Fruit fly (Drosophila melanogaster) whole organism, embryonic: ENCODE results near the gene Jhbp11.

Source experiments
- Bgb ChIP-seq: fragments of 200-800 bp; sonication (Bioruptor generic); IDR thresholded peaks from 2 replicates; pipeline ENCODE4 v1.3.6; 2022; ENCODE audit warnings: missing biosample characterization, missing genetic modification characterization; ENCODE audit not compliant: partially characterized antibody
- CG10147 ChIP-seq: fragments of 200-800 bp; sonication (Bioruptor generic); optimal IDR thresholded peaks from 2 replicates; lab custom pipeline; 2019; ENCODE audit warnings: missing biosample characterization, mild to moderate bottlenecking, missing genetic modification characterization, moderate library complexity
- CG11504 ChIP-seq: fragments of 200-800 bp; sonication (Bioruptor generic); optimal IDR thresholded peaks from 3 replicates; lab custom pipeline; 2019; ENCODE audit warnings: missing biosample characterization, mild to moderate bottlenecking, missing genetic modification characterization, moderate library complexity
- CG13624 ChIP-seq: fragments of 200-800 bp; sonication (Bioruptor generic); optimal IDR thresholded peaks from 2 replicates; lab custom pipeline; 2016; ENCODE audit warnings: missing biosample characterization, missing genetic modification characterization
- CG13894 ChIP-seq: fragments of 200-800 bp; sonication (Bioruptor generic); optimal IDR thresholded peaks from 3 replicates; lab custom pipeline; 2018; ENCODE audit warnings: missing biosample characterization, mild to moderate bottlenecking, missing genetic modification characterization, moderate library complexity
- CG14014 ChIP-seq: fragments of 200-800 bp; sonication (Bioruptor generic); IDR thresholded peaks from 2 replicates; pipeline ENCODE4 v1.3.6; 2022; ENCODE audit warnings: missing biosample characterization, missing genetic modification characterization
- CG14050 ChIP-seq: fragments of 200-800 bp; sonication (Bioruptor generic); IDR thresholded peaks from 3 replicates; pipeline ENCODE4 v1.3.6; 2022; ENCODE audit warnings: missing biosample characterization, missing genetic modification characterization
- CG14667 ChIP-seq: fragments of 200-800 bp; sonication (Bioruptor generic); IDR thresholded peaks from 2 replicates; pipeline ENCODE4 v1.3.6; 2022; ENCODE audit warnings: missing biosample characterization, missing genetic modification characterization
- CG15601 ChIP-seq: fragments of 200-800 bp; sonication (Bioruptor generic); optimal IDR thresholded peaks from 3 replicates; lab custom pipeline; 2019; ENCODE audit warnings: missing biosample characterization, mild to moderate bottlenecking, missing genetic modification characterization, moderate library complexity
- CG17568 ChIP-seq: fragments of 200-800 bp; sonication (Bioruptor generic); optimal IDR thresholded peaks from 2 replicates; lab custom pipeline; 2018; ENCODE audit warnings: missing biosample characterization, mild to moderate bottlenecking, missing genetic modification characterization, moderate library complexity
- CG17802 ChIP-seq: fragments of 200-800 bp; sonication (Bioruptor generic); optimal IDR thresholded peaks from 2 replicates; lab custom pipeline; 2018; ENCODE audit warnings: missing biosample characterization, mild to moderate bottlenecking, missing genetic modification characterization, moderate library complexity
- CG2116 ChIP-seq: fragments of 200-800 bp; sonication (Bioruptor generic); optimal IDR thresholded peaks from 3 replicates; lab custom pipeline; 2018; ENCODE audit warnings: missing biosample characterization, mild to moderate bottlenecking, missing genetic modification characterization
- CG2875 ChIP-seq: fragments of 200-800 bp; sonication (Bioruptor generic); optimal IDR thresholded peaks from 2 replicates; lab custom pipeline; 2017; ENCODE audit warnings: missing biosample characterization, mild to moderate bottlenecking, missing genetic modification characterization, missing genetic modification reagents
- CG34376 ChIP-seq: fragments of 200-800 bp; sonication (Bioruptor generic); optimal IDR thresholded peaks from 2 replicates; lab custom pipeline; 2018; ENCODE audit warnings: missing biosample characterization, mild to moderate bottlenecking, missing genetic modification characterization
- CG4282 ChIP-seq: fragments of 200-800 bp; sonication (Bioruptor generic); optimal IDR thresholded peaks from 2 replicates; lab custom pipeline; 2016; ENCODE audit warnings: missing biosample characterization, missing genetic modification characterization
- CG4424 ChIP-seq: fragments of 200-800 bp; sonication (Bioruptor generic); optimal IDR thresholded peaks from 3 replicates; lab custom pipeline; 2016; ENCODE audit warnings: missing biosample characterization, missing genetic modification characterization
- CG8281 ChIP-seq: fragments of 200-800 bp; sonication (Bioruptor generic); optimal IDR thresholded peaks from 2 replicates; lab custom pipeline; 2018; ENCODE audit warnings: missing biosample characterization, mild to moderate bottlenecking, missing genetic modification characterization, moderate library complexity
- CG8290 ChIP-seq, 3 experiments: fragments of 200-800 bp; sonication (Bioruptor generic); optimal IDR thresholded peaks; 2 replicates each; lab custom pipeline; 2016 to 2019; ENCODE audit warnings: missing biosample characterization in 3 of 3, missing genetic modification characterization in 3 of 3, mild to moderate bottlenecking in 2 of 3, moderate library complexity in 1 of 3
- CG8359 ChIP-seq: fragments of 200-800 bp; sonication (Bioruptor generic); optimal IDR thresholded peaks from 2 replicates; lab custom pipeline; 2017; ENCODE audit warnings: missing biosample characterization, mild to moderate bottlenecking, missing genetic modification characterization, borderline replicate concordance
- CTCF ChIP-seq: fragments of 200-800 bp; sonication (Bioruptor generic); optimal IDR thresholded peaks from 2 replicates; lab custom pipeline; 2017; ENCODE audit warnings: missing biosample characterization, mild to moderate bottlenecking, missing genetic modification characterization, moderate library complexity
- Dek ChIP-seq: fragments of 200-800 bp; sonication (Bioruptor generic); optimal IDR thresholded peaks from 3 replicates; lab custom pipeline; 2019; ENCODE audit warnings: missing biosample characterization, mild to moderate bottlenecking, missing genetic modification characterization, moderate library complexity
- Dip2 ChIP-seq: fragments of 200-800 bp; sonication (Bioruptor generic); IDR thresholded peaks from 2 replicates; pipeline ENCODE4 v1.3.6; 2022; ENCODE audit warnings: missing biosample characterization, missing genetic modification characterization
- Dip3 ChIP-seq: fragments of 200-800 bp; sonication (Bioruptor generic); optimal IDR thresholded peaks from 3 replicates; lab custom pipeline; 2016; ENCODE audit warnings: missing biosample characterization, missing genetic modification characterization
- Ets65A ChIP-seq: fragments of 200-800 bp; sonication (Bioruptor generic); peaks from one replicate; lab custom pipeline; 2016; ENCODE audit warnings: missing biosample characterization, missing genetic modification characterization
- HmgZ ChIP-seq: fragments of 200-800 bp; sonication (Bioruptor generic); optimal IDR thresholded peaks from 2 replicates; lab custom pipeline; 2018; ENCODE audit warnings: missing biosample characterization, mild to moderate bottlenecking, missing genetic modification characterization
- Kr ChIP-seq: fragments of 200-800 bp; sonication (Bioruptor generic); optimal IDR thresholded peaks from 2 replicates; lab custom pipeline; 2017; ENCODE audit warnings: missing biosample characterization, mild to moderate bottlenecking, missing genetic modification characterization
- Opbp ChIP-seq: fragments of 200-800 bp; sonication (Bioruptor generic); IDR thresholded peaks from 3 replicates; pipeline ENCODE4 v1.3.6; 2022; ENCODE audit warnings: missing biosample characterization, missing genetic modification characterization; ENCODE audit not compliant: partially characterized antibody
- Optix ChIP-seq: fragments of 200-800 bp; sonication (Bioruptor generic); IDR thresholded peaks from 3 replicates; pipeline ENCODE4 v1.3.6; 2022; ENCODE audit warnings: missing biosample characterization, missing genetic modification characterization
- Pdp1 ChIP-seq, 2 experiments: fragments of 200-800 bp; sonication (Bioruptor generic); optimal IDR thresholded peaks; 3 replicates each; lab custom pipeline; 2016; ENCODE audit warnings: missing biosample characterization in 2 of 2, missing genetic modification characterization in 2 of 2, mild to moderate bottlenecking in 1 of 2, moderate library complexity in 1 of 2
- ac ChIP-seq: fragments of 200-800 bp; sonication (Bioruptor generic); optimal IDR thresholded peaks from 3 replicates; lab custom pipeline; 2017; ENCODE audit warnings: missing biosample characterization, mild to moderate bottlenecking, missing genetic modification characterization
- ap ChIP-seq: fragments of 200-800 bp; sonication (Bioruptor generic); IDR thresholded peaks from 2 replicates; pipeline ENCODE4 v1.3.6; 2022; ENCODE audit warnings: missing biosample characterization, missing genetic modification characterization
- ase ChIP-seq: fragments of 200-800 bp; sonication (Bioruptor generic); IDR thresholded peaks from 3 replicates; pipeline ENCODE4 v1.3.6; 2022; ENCODE audit warnings: missing biosample characterization, missing genetic modification characterization
- chn ChIP-seq: fragments of 200-800 bp; sonication (Bioruptor generic); optimal IDR thresholded peaks from 2 replicates; lab custom pipeline; 2016; ENCODE audit warnings: missing biosample characterization, missing genetic modification characterization
- crol ChIP-seq: fragments of 200-800 bp; sonication (Bioruptor generic); IDR thresholded peaks from 2 replicates; pipeline ENCODE4 v1.3.6; 2022; ENCODE audit warnings: missing biosample characterization, missing genetic modification characterization
- emc ChIP-seq: fragments of 200-800 bp; sonication (Bioruptor generic); optimal IDR thresholded peaks from 2 replicates; lab custom pipeline; 2016; ENCODE audit warnings: missing biosample characterization, missing genetic modification characterization
- en ChIP-seq: fragments of 200-800 bp; sonication (Bioruptor generic); optimal IDR thresholded peaks from 2 replicates; lab custom pipeline; 2016; ENCODE audit warnings: missing biosample characterization, missing genetic modification characterization
- eve ChIP-seq, 2 experiments: fragments of >200 bp; optimal IDR thresholded peaks; 2 replicates each; lab custom pipeline; 2017; ENCODE audit warnings: missing biosample characterization in 2 of 2, missing genetic modification characterization in 2 of 2
- her ChIP-seq: fragments of 200-800 bp; sonication (Bioruptor generic); optimal IDR thresholded peaks from 2 replicates; lab custom pipeline; 2016; ENCODE audit warnings: missing biosample characterization, missing genetic modification characterization
- hth ChIP-seq: fragments of >200 bp; optimal IDR thresholded peaks from 2 replicates; lab custom pipeline; 2017; ENCODE audit warnings: inconsistent platforms
- jumu ChIP-seq: fragments of 200-800 bp; sonication (Bioruptor generic); optimal IDR thresholded peaks from 3 replicates; lab custom pipeline; 2016; ENCODE audit warnings: missing biosample characterization, missing genetic modification characterization
- lilli ChIP-seq: fragments of 200-800 bp; sonication (Bioruptor generic); optimal IDR thresholded peaks from 3 replicates; lab custom pipeline; 2016; ENCODE audit warnings: missing biosample characterization, missing genetic modification characterization
- pfk ChIP-seq: fragments of 200-800 bp; sonication (Bioruptor generic); optimal IDR thresholded peaks from 2 replicates; lab custom pipeline; 2018; ENCODE audit warnings: missing biosample characterization, mild to moderate bottlenecking, missing genetic modification characterization, moderate library complexity
- rib ChIP-seq: fragments of 200-800 bp; sonication (Bioruptor generic); IDR thresholded peaks from 2 replicates; pipeline ENCODE4 v1.3.6; 2022; ENCODE audit warnings: missing biosample characterization, missing genetic modification characterization
- row ChIP-seq: fragments of 200-800 bp; sonication (Bioruptor generic); IDR thresholded peaks from 3 replicates; pipeline ENCODE4 v1.3.6; 2022; ENCODE audit warnings: missing biosample characterization, missing genetic modification characterization
- sens-2 ChIP-seq: fragments of 200-800 bp; sonication (Bioruptor generic); IDR thresholded peaks from 2 replicates; pipeline ENCODE4 v1.3.6; 2022; ENCODE audit warnings: missing biosample characterization, missing genetic modification characterization
- sim ChIP-seq: fragments of 200-800 bp; sonication (Bioruptor generic); IDR thresholded peaks from 2 replicates; pipeline ENCODE4 v1.3.6; 2022; ENCODE audit warnings: missing biosample characterization, missing genetic modification characterization
- tap ChIP-seq: fragments of 200-800 bp; optimal IDR thresholded peaks from 3 replicates; lab custom pipeline; 2019; ENCODE audit warnings: missing biosample characterization, mild to moderate bottlenecking, missing genetic modification characterization, moderate library complexity
- ttk ChIP-seq: fragments of 200-800 bp; sonication (Bioruptor generic); IDR thresholded peaks from 2 replicates; pipeline ENCODE4 v2.1.2; 2022; ENCODE audit warnings: missing biosample characterization, missing genetic modification characterization
- vvl ChIP-seq: fragments of 200-800 bp; sonication (Bioruptor generic); IDR thresholded peaks from 2 replicates; pipeline ENCODE4 v1.3.6; 2022; ENCODE audit warnings: missing biosample characterization, missing genetic modification characterization
- yki ChIP-seq: fragments of >200 bp; optimal IDR thresholded peaks from 3 replicates; lab custom pipeline; 2018
- zen ChIP-seq: fragments of 200-800 bp; sonication (Bioruptor generic); optimal IDR thresholded peaks from 3 replicates; lab custom pipeline; 2018; ENCODE audit warnings: missing biosample characterization, mild to moderate bottlenecking, missing genetic modification characterization, moderate library complexity

Gene Jhbp11

dm6 chr3R:27069810-27070625 lies 31.0 kb upstream of the Jhbp11 start, which contains the start of gene spz (continued):
- TF ChIP-seq eve (GFP tag; optimal IDR thresholded peaks at IDR 0.05; lab: Kevin White, UChicago) = no peak
- TF ChIP-seq her = no peak
- no peak for TF ChIP-seq CG4282 (GFP tag; lab: Kevin White, UChicago)
- TF ChIP-seq CG11504 = peak; percentile 58
- no peak for TF ChIP-seq Opbp
- no peak for TF ChIP-seq CG13624
- TF ChIP-seq ase (GFP tag; lab: Robert Waterston, UW) = no peak
- no peak for TF ChIP-seq CG2116 (GFP tag; lab: Kevin White, UChicago)
- no peak for TF ChIP-seq hth (lab: Kevin White, UChicago)
- TF ChIP-seq ttk (GFP tag; lab: Robert Waterston, UW) = peak; percentile 25; the same call in 1 of the 2 replicates
- TF ChIP-seq crol = peak; percentile 95
- no peak for TF ChIP-seq Ets65A (GFP tag; lab: Kevin White, UChicago)
- no peak for TF ChIP-seq ac (GFP tag; lab: Kevin White, UChicago)
- no peak for TF ChIP-seq CG14667
- TF ChIP-seq sim (GFP tag; lab: Robert Waterston, UW) = no peak
- TF ChIP-seq CG8281 = no peak
- no peak for TF ChIP-seq zen (tag; lab: Kevin White, UChicago)
- TF ChIP-seq tap (tag; lab: Kevin White, UChicago) = no peak
- no peak for TF ChIP-seq CG8359 (GFP tag; lab: Kevin White, UChicago)
- TF ChIP-seq rib (GFP tag; lab: Robert Waterston, UW) = no peak
- no peak for TF ChIP-seq Dip2 (GFP tag; lab: Robert Waterston, UW)
- TF ChIP-seq CG34376 (GFP tag; lab: Kevin White, UChicago) = peak; percentile 22
- TF ChIP-seq CG8290 (GFP tag; optimal IDR thresholded peaks at IDR 0.05; lab: Kevin White, UChicago) = no peak
- TF ChIP-seq CG8290 (tag; optimal IDR thresholded peaks at IDR 0.05; lab: Kevin White, UChicago) = peak in 1 of 2 experiments; percentile 41
- peak; percentile 52 for TF ChIP-seq vvl
- no peak for TF ChIP-seq sens-2
- TF ChIP-seq yki (lab: Kevin White, UChicago) = no peak
- no peak for TF ChIP-seq ap
- TF ChIP-seq HmgZ (tag; lab: Kevin White, UChicago) = no peak
- peak; percentile 25; the same call in 1 of the 2 replicates for TF ChIP-seq Bgb (GFP tag; lab: Robert Waterston, UW)
- TF ChIP-seq Dip3 (GFP tag; lab: Kevin White, UChicago) = no peak
- TF ChIP-seq lilli (GFP tag; lab: Kevin White, UChicago) = no peak
- TF ChIP-seq jumu (GFP tag; lab: Kevin White, UChicago) = no peak
- peak; percentile 73 for TF ChIP-seq CG13894 (tag; lab: Kevin White, UChicago)
- TF ChIP-seq pfk (GFP tag; lab: Kevin White, UChicago) = no peak
- TF ChIP-seq CG10147 = no peak
- peak; percentile 46; the same call in 1 of the 3 replicates for TF ChIP-seq row
- no peak for TF ChIP-seq CG2875
- TF ChIP-seq Pdp1 (GFP tag; optimal IDR thresholded peaks at IDR 0.05; lab: Kevin White, UChicago) = no peak
- no peak for TF ChIP-seq emc (GFP tag; lab: Kevin White, UChicago)
- no peak for TF ChIP-seq chn
- TF ChIP-seq CG14014 (GFP tag; lab: Robert Waterston, UW) = no peak
- no peak for TF ChIP-seq en (GFP tag; lab: Kevin White, UChicago)
- TF ChIP-seq CG17568 (GFP tag; lab: Kevin White, UChicago) = no peak
- TF ChIP-seq Optix (GFP tag; lab: Robert Waterston, UW) = no peak
- TF ChIP-seq CG15601 (tag; lab: Kevin White, UChicago) = no peak
- TF ChIP-seq CG14050 = no peak
- no peak for TF ChIP-seq CG4424
- no peak for TF ChIP-seq CG17802 (tag; lab: Kevin White, UChicago)
- TF ChIP-seq Dek (tag; lab: Kevin White, UChicago) = no peak
- no peak for TF ChIP-seq CTCF (GFP tag; lab: Kevin White, UChicago)
- TF ChIP-seq Kr = no peak
